Worm (Caenorhabditis elegans): ENCODE results near the gene klp-12.

ce11 chrIV:11340735-11341443 lies 18.8 kb downstream of the klp-12 start:
- TF ChIP-seq sea-1 (GFP tag; conservative IDR thresholded peaks at IDR 0.05): 0 out of 2 replicates have a peak, but pooled peaks have one; percentile 18
- TF ChIP-seq ama-1 (optimal IDR thresholded peaks at IDR 0.05): no peak
- no peak for TF ChIP-seq flt-1 (GFP tag; IDR thresholded peaks at IDR 0.05)
- no peak for TF ChIP-seq tra-4 (tag; optimal IDR thresholded peaks at IDR 0.05)
- TF ChIP-seq B0310.2 (tag; optimal IDR thresholded peaks at IDR 0.05): no peak
- TF ChIP-seq hmg-4 (GFP tag; optimal IDR thresholded peaks at IDR 0.05): no peak
- no peak for TF ChIP-seq scrt-1 (GFP tag; IDR thresholded peaks at IDR 0.05)
- TF ChIP-seq F13C5.2 (tag; optimal IDR thresholded peaks at IDR 0.05): no peak
- TF ChIP-seq hnd-1 (tag; optimal IDR thresholded peaks at IDR 0.05): no peak
- TF ChIP-seq tbx-11 (GFP tag; IDR thresholded peaks at IDR 0.05): no peak
